Fruit fly (Drosophila melanogaster) whole organism, embryonic: Measurements from ENCODE around the gene CG6652.

Source experiments
- Adf1 ChIP-seq: fragments of 200-800 bp; sonication (Bioruptor generic); IDR thresholded peaks from 2 replicates; pipeline ENCODE4 v1.3.6; 2022; ENCODE audit warnings: missing biosample characterization, missing genetic modification characterization
- B-H2 ChIP-seq: fragments of 200-800 bp; sonication (Bioruptor generic); optimal IDR thresholded peaks from 2 replicates; lab custom pipeline; 2018; ENCODE audit warnings: missing biosample characterization, mild to moderate bottlenecking, missing genetic modification characterization
- Bteb2 ChIP-seq: fragments of 200-800 bp; sonication (Bioruptor generic); optimal IDR thresholded peaks from 2 replicates; lab custom pipeline; 2016; ENCODE audit warnings: missing biosample characterization, missing genetic modification characterization
- CG10431 ChIP-seq: fragments of 200-800 bp; sonication (Bioruptor generic); optimal IDR thresholded peaks from 3 replicates; lab custom pipeline; 2018; ENCODE audit warnings: missing biosample characterization, mild to moderate bottlenecking, missing genetic modification characterization
- CG10462 ChIP-seq: fragments of 200-800 bp; sonication (Bioruptor generic); optimal IDR thresholded peaks from 2 replicates; lab custom pipeline; 2016; ENCODE audit warnings: missing biosample characterization, missing genetic modification characterization
- CG12299 ChIP-seq: fragments of 200-800 bp; sonication (Bioruptor generic); optimal IDR thresholded peaks from 2 replicates; lab custom pipeline; 2018; ENCODE audit warnings: missing biosample characterization, mild to moderate bottlenecking, missing genetic modification characterization
- CG12942 ChIP-seq: fragments of 200-800 bp; sonication (Bioruptor generic); optimal IDR thresholded peaks from 3 replicates; lab custom pipeline; 2016; ENCODE audit warnings: missing biosample characterization, missing genetic modification characterization
- CG14667 ChIP-seq: fragments of 200-800 bp; sonication (Bioruptor generic); IDR thresholded peaks from 2 replicates; pipeline ENCODE4 v1.3.6; 2022; ENCODE audit warnings: missing biosample characterization, missing genetic modification characterization
- CG16813 ChIP-seq: fragments of 200-800 bp; sonication (Bioruptor generic); IDR thresholded peaks from 3 replicates; pipeline ENCODE4 v1.3.6; 2022; ENCODE audit warnings: missing biosample characterization, missing genetic modification characterization; ENCODE audit not compliant: partially characterized antibody
- CG1792 ChIP-seq: fragments of 200-800 bp; sonication (Bioruptor generic); optimal IDR thresholded peaks from 2 replicates; lab custom pipeline; 2016; ENCODE audit warnings: missing biosample characterization, missing genetic modification characterization
- CG30020 ChIP-seq: fragments of 200-800 bp; optimal IDR thresholded peaks from 2 replicates; lab custom pipeline; 2019; ENCODE audit warnings: missing biosample characterization, mild to moderate bottlenecking, missing genetic modification characterization, moderate library complexity
- CG31388 ChIP-seq: fragments of 200-800 bp; sonication (Bioruptor generic); optimal IDR thresholded peaks from 2 replicates; lab custom pipeline; 2016; ENCODE audit warnings: missing biosample characterization, missing genetic modification characterization
- CG33557 ChIP-seq: fragments of 200-800 bp; sonication (Bioruptor generic); optimal IDR thresholded peaks from 2 replicates; lab custom pipeline; 2019; ENCODE audit warnings: missing biosample characterization, mild to moderate bottlenecking, missing genetic modification characterization, moderate library complexity
- CG6683 ChIP-seq: fragments of 200-800 bp; sonication (Bioruptor generic); optimal IDR thresholded peaks from 2 replicates; lab custom pipeline; 2017; ENCODE audit warnings: missing biosample characterization, mild to moderate bottlenecking, missing genetic modification characterization, missing genetic modification reagents
- CG6791 ChIP-seq: fragments of 200-800 bp; sonication (Bioruptor generic); IDR thresholded peaks from 3 replicates; pipeline ENCODE4 v1.3.6; 2022; ENCODE audit warnings: missing biosample characterization, missing genetic modification characterization; ENCODE audit not compliant: partially characterized antibody
- CG6854 ChIP-seq: fragments of 200-800 bp; sonication (Bioruptor generic); optimal IDR thresholded peaks from 3 replicates; lab custom pipeline; 2017; ENCODE audit warnings: missing biosample characterization, mild to moderate bottlenecking, missing genetic modification characterization
- CG7786 ChIP-seq: fragments of 200-800 bp; sonication (Bioruptor generic); optimal IDR thresholded peaks from 2 replicates; lab custom pipeline; 2016; ENCODE audit warnings: missing biosample characterization, missing genetic modification characterization
- CG9437 ChIP-seq: fragments of 200-800 bp; sonication (Bioruptor generic); optimal IDR thresholded peaks from 2 replicates; lab custom pipeline; 2018; ENCODE audit warnings: missing biosample characterization, mild to moderate bottlenecking, missing genetic modification characterization
- CG9797 ChIP-seq: fragments of 200-800 bp; sonication (Bioruptor generic); optimal IDR thresholded peaks from 3 replicates; lab custom pipeline; 2018; ENCODE audit warnings: missing biosample characterization, mild to moderate bottlenecking, missing genetic modification characterization
- CoRest ChIP-seq: fragments of 200-800 bp; sonication (Bioruptor generic); optimal IDR thresholded peaks from 3 replicates; lab custom pipeline; 2018; ENCODE audit warnings: missing biosample characterization, mild to moderate bottlenecking, missing genetic modification characterization, moderate library complexity
- Hr78 ChIP-seq, 2 experiments: fragments of 200-800 bp in 1 of 2; fragments of >200 bp in 1 of 2; sonication (Bioruptor generic) in 1 of 2; optimal IDR thresholded peaks; 2 replicates each; lab custom pipeline; 2017 to 2019; ENCODE audit warnings: missing biosample characterization in 2 of 2, missing genetic modification characterization in 2 of 2, mild to moderate bottlenecking in 1 of 2, moderate library complexity in 1 of 2
- Lhr ChIP-seq: fragments of 200-800 bp; sonication (Bioruptor generic); optimal IDR thresholded peaks from 3 replicates; lab custom pipeline; 2017; ENCODE audit warnings: mild to moderate bottlenecking, missing biosample characterization, missing genetic modification reagents, missing genetic modification characterization
- MTF-1 ChIP-seq: fragments of 200-800 bp; sonication (Bioruptor generic); optimal IDR thresholded peaks from 2 replicates; lab custom pipeline; 2018; ENCODE audit warnings: missing biosample characterization, mild to moderate bottlenecking, missing genetic modification characterization, borderline replicate concordance
- Sry-δ ChIP-seq: fragments of 200-800 bp; sonication (Bioruptor generic); optimal IDR thresholded peaks from 2 replicates; lab custom pipeline; 2016; ENCODE audit warnings: missing biosample characterization, missing genetic modification characterization
- abd-A ChIP-seq: fragments of 200-800 bp; sonication (Bioruptor generic); optimal IDR thresholded peaks from 3 replicates; lab custom pipeline; 2019; ENCODE audit warnings: missing biosample characterization, mild to moderate bottlenecking, missing genetic modification characterization, moderate library complexity
- ase ChIP-seq: fragments of 200-800 bp; sonication (Bioruptor generic); IDR thresholded peaks from 3 replicates; pipeline ENCODE4 v1.3.6; 2022; ENCODE audit warnings: missing biosample characterization, missing genetic modification characterization
- cad ChIP-seq: fragments of >200 bp; optimal IDR thresholded peaks from 2 replicates; lab custom pipeline; 2017; ENCODE audit warnings: missing biosample characterization, missing genetic modification characterization
- cato ChIP-seq: fragments of 200-800 bp; sonication (Bioruptor generic); optimal IDR thresholded peaks from 2 replicates; lab custom pipeline; 2016; ENCODE audit warnings: missing biosample characterization, missing genetic modification characterization, borderline replicate concordance
- da ChIP-seq: fragments of 200-800 bp; sonication (Bioruptor generic); optimal IDR thresholded peaks from 2 replicates; lab custom pipeline; 2016; ENCODE audit warnings: missing biosample characterization, missing genetic modification characterization
- dimm ChIP-seq: fragments of 200-800 bp; sonication (Bioruptor generic); IDR thresholded peaks from 2 replicates; pipeline ENCODE4 v1.3.6; 2022; ENCODE audit warnings: missing biosample characterization, missing genetic modification characterization
- exex ChIP-seq: fragments of 200-800 bp; sonication (Bioruptor generic); optimal IDR thresholded peaks from 4 replicates; lab custom pipeline; 2018; ENCODE audit warnings: missing biosample characterization, mild to moderate bottlenecking, missing genetic modification characterization, moderate library complexity
- fd64A ChIP-seq: fragments of 200-800 bp; sonication (Bioruptor generic); optimal IDR thresholded peaks from 3 replicates; lab custom pipeline; 2018; ENCODE audit warnings: missing biosample characterization, mild to moderate bottlenecking, missing genetic modification characterization
- gsb ChIP-seq: fragments of 200-800 bp; sonication (Bioruptor generic); IDR thresholded peaks from 2 replicates; pipeline ENCODE4 v1.3.6; 2022; ENCODE audit warnings: missing biosample characterization, missing genetic modification characterization
- jigr1 ChIP-seq: fragments of 200-800 bp; sonication (Bioruptor generic); IDR thresholded peaks from 3 replicates; pipeline ENCODE4 v1.3.6; 2022; ENCODE audit warnings: missing biosample characterization, missing genetic modification characterization
- jumu ChIP-seq: fragments of 200-800 bp; sonication (Bioruptor generic); optimal IDR thresholded peaks from 3 replicates; lab custom pipeline; 2016; ENCODE audit warnings: missing biosample characterization, missing genetic modification characterization
- klu ChIP-seq: fragments of 200-800 bp; sonication (Bioruptor generic); IDR thresholded peaks from 2 replicates; pipeline ENCODE4 v1.3.6; 2022; ENCODE audit warnings: missing biosample characterization, missing genetic modification characterization
- pb ChIP-seq: fragments of 200-800 bp; sonication (Bioruptor generic); optimal IDR thresholded peaks from 3 replicates; lab custom pipeline; 2016; ENCODE audit warnings: missing biosample characterization, missing genetic modification characterization
- pros ChIP-seq: fragments of 200-800 bp; sonication (Bioruptor generic); optimal IDR thresholded peaks from 3 replicates; lab custom pipeline; 2019; ENCODE audit warnings: missing biosample characterization, mild to moderate bottlenecking, missing genetic modification characterization, moderate library complexity
- pum ChIP-seq: fragments of 200-800 bp; sonication (Bioruptor generic); optimal IDR thresholded peaks from 2 replicates; lab custom pipeline; 2016; ENCODE audit warnings: missing biosample characterization, missing genetic modification characterization
- salm ChIP-seq: fragments of 200-800 bp; sonication (Bioruptor generic); optimal IDR thresholded peaks from 2 replicates; lab custom pipeline; 2018; ENCODE audit warnings: missing biosample characterization, mild to moderate bottlenecking, missing genetic modification characterization
- scrt ChIP-seq: fragments of 200-800 bp; sonication (Bioruptor generic); optimal IDR thresholded peaks from 2 replicates; lab custom pipeline; 2018; ENCODE audit warnings: missing biosample characterization, mild to moderate bottlenecking, missing genetic modification characterization, moderate library complexity
- seq ChIP-seq: fragments of 200-800 bp; sonication (Bioruptor generic); IDR thresholded peaks from 2 replicates; pipeline ENCODE4 v1.3.6; 2022; ENCODE audit warnings: missing biosample characterization, missing genetic modification characterization
- sisA ChIP-seq: fragments of 200-800 bp; sonication (Bioruptor generic); IDR thresholded peaks from 2 replicates; pipeline ENCODE4 v1.3.6; 2022; ENCODE audit warnings: missing biosample characterization, missing genetic modification characterization
- sna ChIP-seq: fragments of 200-800 bp; sonication (Bioruptor generic); IDR thresholded peaks from 2 replicates; pipeline ENCODE4 v1.3.6; 2022; ENCODE audit warnings: missing biosample characterization, missing genetic modification characterization; ENCODE audit not compliant: partially characterized antibody
- stc ChIP-seq: fragments of 200-800 bp; sonication (Bioruptor generic); IDR thresholded peaks from 2 replicates; pipeline ENCODE4 v1.3.6; 2022; ENCODE audit warnings: missing biosample characterization, missing genetic modification characterization
- tll ChIP-seq, 2 experiments: fragments of 200-800 bp in 1 of 2; fragments of >200 bp in 1 of 2; sonication (Bioruptor generic) in 1 of 2; optimal IDR thresholded peaks; 2 replicates each; lab custom pipeline; 2017 to 2019; ENCODE audit warnings: missing biosample characterization in 2 of 2, missing genetic modification characterization in 2 of 2, mild to moderate bottlenecking in 1 of 2, moderate library complexity in 1 of 2
- trh ChIP-seq: fragments of 200-800 bp; sonication (Bioruptor generic); optimal IDR thresholded peaks from 2 replicates; lab custom pipeline; 2016; ENCODE audit warnings: missing biosample characterization, missing genetic modification characterization
- wdn ChIP-seq: fragments of 200-800 bp; sonication (Bioruptor generic); IDR thresholded peaks from 2 replicates; pipeline ENCODE4 v1.3.6; 2022; ENCODE audit warnings: missing biosample characterization, missing genetic modification characterization

CG6652 gene

DNA sequence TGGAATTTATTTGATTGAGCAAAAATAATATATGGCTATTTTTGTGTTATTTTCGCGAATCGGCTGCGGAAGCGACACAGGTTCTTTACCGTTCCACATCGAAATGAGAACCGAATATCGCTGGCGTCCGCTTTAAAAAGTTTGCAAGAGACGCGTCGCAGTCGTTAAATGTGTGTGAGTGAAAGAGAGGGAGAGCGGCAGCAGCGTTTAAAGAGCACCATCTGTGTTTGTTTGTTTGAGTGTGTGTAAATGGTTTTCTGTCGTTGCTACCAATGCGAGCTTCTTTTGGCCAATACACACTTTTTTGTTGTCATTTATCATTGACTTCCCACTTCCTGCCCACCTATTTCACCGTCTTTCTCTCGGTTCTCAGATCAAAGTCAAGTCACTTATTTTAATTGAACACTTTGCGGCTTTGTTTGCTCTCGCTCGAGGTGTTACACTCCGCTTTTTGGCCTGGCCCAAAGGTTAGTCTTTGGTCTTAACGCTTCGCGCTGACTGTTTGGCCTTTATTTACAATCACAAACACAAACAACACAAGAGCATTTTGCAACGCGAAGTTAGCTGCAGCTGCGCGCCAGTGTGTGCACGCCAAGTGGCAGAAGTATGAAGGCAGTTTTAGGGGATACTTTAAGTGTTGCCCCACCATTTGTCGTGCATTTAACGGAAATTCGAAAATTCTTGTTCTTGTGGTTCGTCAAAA lies 10.5 kb downstream of the CG6652 start, which contains the start of gene CG3764 (continued):
- TF ChIP-seq B-H2 (peak; percentile 86), scrt (GFP tag; lab: Kevin White, UChicago) (peak; percentile 73), jumu (GFP tag; lab: Kevin White, UChicago) (peak; percentile 65), CG1792 (GFP tag; lab: Kevin White, UChicago) (peak; percentile 53), CG10462 (peak; percentile 37), wdn (GFP tag; lab: Robert Waterston, UW) (peak; percentile 34; the same call in 1 of the 2 replicates), exex (tag; lab: Kevin White, UChicago) (peak; percentile 62), Lhr (GFP tag; lab: Kevin White, UChicago) (peak; percentile 91), stc (GFP tag; lab: Robert Waterston, UW) (peak; percentile 73), ase (GFP tag; lab: Robert Waterston, UW) (0 out of 3 replicates have a peak, but pooled peaks have one; percentile 27), CG12942 (peak; percentile 71), tll (GFP tag; optimal IDR thresholded peaks at IDR 0.05; lab: Kevin White, UChicago) (peak in 1 of 2 experiments; percentile 92), CG6791 (GFP tag; lab: Robert Waterston, UW) (peak; percentile 47; the same call in 1 of the 3 replicates), cato (GFP tag; lab: Kevin White, UChicago) (peak; percentile 34), Sry-δ (GFP tag; lab: Kevin White, UChicago) (peak; percentile 64), CG16813 (GFP tag; lab: Robert Waterston, UW) (0 out of 3 replicates have a peak, but pooled peaks have one; percentile 28), sisA (GFP tag; lab: Robert Waterston, UW) (peak; percentile 34; the same call in 1 of the 2 replicates), CG6683 (GFP tag; lab: Kevin White, UChicago) (peak; percentile 68), CG30020 (tag; lab: Kevin White, UChicago) (peak; percentile 50), CG10431 (GFP tag; lab: Kevin White, UChicago) (peak; percentile 86), CG14667 (GFP tag; lab: Robert Waterston, UW) (no peak), pb (GFP tag; lab: Kevin White, UChicago) (peak; percentile 84), Bteb2 (GFP tag; lab: Kevin White, UChicago) (peak; percentile 32), klu (GFP tag; lab: Robert Waterston, UW) (no peak), CG31388 (GFP tag; lab: Kevin White, UChicago) (peak; percentile 27), abd-A (tag; lab: Kevin White, UChicago) (no peak), CG9437 (no peak), seq (GFP tag; lab: Robert Waterston, UW) (peak; percentile 85), CG33557 (peak; percentile 82), CG12299 (peak; percentile 87), trh (GFP tag; lab: Kevin White, UChicago) (peak; percentile 9), gsb (GFP tag; lab: Robert Waterston, UW) (peak; percentile 63; the same call in 1 of the 2 replicates), fd64A (GFP tag; lab: Kevin White, UChicago) (peak; percentile 91), CoRest (tag; lab: Kevin White, UChicago) (peak; percentile 83), dimm (GFP tag; lab: Robert Waterston, UW) (no peak), CG6854 (peak; percentile 81), pros (GFP tag; lab: Kevin White, UChicago) (peak; percentile 49), cad (GFP tag; lab: Kevin White, UChicago) (no peak), CG7786 (GFP tag; lab: Kevin White, UChicago) (peak; percentile 44), salm (tag; lab: Kevin White, UChicago) (peak; percentile 63), sna (GFP tag; lab: Robert Waterston, UW) (no peak), jigr1 (GFP tag; lab: Robert Waterston, UW) (no peak), pum (GFP tag; lab: Kevin White, UChicago) (peak; percentile 46), Hr78 (GFP tag; optimal IDR thresholded peaks at IDR 0.05; lab: Kevin White, UChicago) (no peak), MTF-1 (peak; percentile 88), Adf1 (peak; percentile 48), da (peak; percentile 72), CG9797 (GFP tag; lab: Kevin White, UChicago) (peak; percentile 74)
